Worm (Caenorhabditis elegans) whole organism, young adult: Measurements from ENCODE around the gene K03D3.5.

Experiments
- F37B4.10 ChIP-seq: fragments of 200-800 bp; sonication (Bioruptor generic); IDR thresholded peaks from 2 replicates; pipeline ENCODE4 v1.3.6; 2022; ENCODE audit warnings: missing genetic modification characterization, missing compliant biosample characterization
- Y53G8AR.9 ChIP-seq: fragments of 200-800 bp; sonication (Bioruptor generic); conservative IDR thresholded peaks from 2 replicates; pipeline ENCODE4 v1.3.6; 2022; ENCODE audit warnings: missing genetic modification reagents, missing genetic modification characterization, missing compliant biosample characterization
- Y56A3A.18 ChIP-seq: fragments of 200-800 bp; sonication (Bioruptor generic); IDR thresholded peaks from 2 replicates; pipeline ENCODE4 v1.3.6; 2022; ENCODE audit warnings: missing genetic modification reagents, missing genetic modification characterization, missing compliant biosample characterization
- ccch-3 ChIP-seq: fragments of 200-800 bp; sonication (Bioruptor generic); optimal IDR thresholded peaks from 2 replicates; lab custom pipeline; 2018; ENCODE audit warnings: mild to moderate bottlenecking, missing genetic modification characterization, missing compliant biosample characterization
- ceh-58 ChIP-seq: fragments of 200-800 bp; sonication (Bioruptor generic); IDR thresholded peaks from 2 replicates; pipeline ENCODE4 v1.3.6; 2022; ENCODE audit warnings: missing genetic modification characterization, missing compliant biosample characterization
- ekl-4 ChIP-seq: fragments of 200-800 bp; sonication (Bioruptor generic); IDR thresholded peaks from 2 replicates; pipeline ENCODE4 v1.3.6; 2022; ENCODE audit warnings: missing genetic modification reagents, missing genetic modification characterization, missing compliant biosample characterization
- hlh-26 ChIP-seq: fragments of 200-800 bp; sonication (Bioruptor generic); conservative IDR thresholded peaks from 2 replicates; pipeline ENCODE4 v1.3.6; 2022; ENCODE audit warnings: missing genetic modification reagents, missing genetic modification characterization, missing compliant biosample characterization
- sea-2 ChIP-seq: fragments of 200-800 bp; sonication (Bioruptor generic); IDR thresholded peaks from 2 replicates; pipeline ENCODE4 v1.3.6; 2022; ENCODE audit warnings: missing genetic modification characterization, missing compliant biosample characterization
- sptf-2 ChIP-seq: fragments of 200-800 bp; sonication (Bioruptor generic); optimal IDR thresholded peaks from 2 replicates; lab custom pipeline; 2018; ENCODE audit warnings: mild to moderate bottlenecking, missing genetic modification characterization, missing compliant biosample characterization

- no peak for TF ChIP-seq ccch-3
- no peak for TF ChIP-seq Y56A3A.18
- no peak for TF ChIP-seq Y53G8AR.9 (GFP tag; lab: Robert Waterston, UW)
- TF ChIP-seq sea-2, result no peak
- no peak for TF ChIP-seq ceh-58
- no peak for TF ChIP-seq F37B4.10 (GFP tag; lab: Robert Waterston, UW)
- no peak for TF ChIP-seq sptf-2 (GFP tag; lab: Kevin White, UChicago)
- TF ChIP-seq ekl-4 (GFP tag; lab: Robert Waterston, UW), result no peak
- no peak for TF ChIP-seq hlh-26
Observed at ce11 chrIV:16310103-16310502, 10.2 kb downstream of the K03D3.5 start.
